Fruit fly (Drosophila melanogaster) whole organism, embryonic: ENCODE measurements around the gene Ppm1.

Experiments used
- ATbp ChIP-seq: fragments of 200-800 bp; sonication (Bioruptor generic); optimal IDR thresholded peaks from 2 replicates; lab custom pipeline; 2017; ENCODE audit warnings: missing biosample characterization, mild to moderate bottlenecking, missing genetic modification characterization, missing genetic modification reagents
- Asciz ChIP-seq: fragments of 200-800 bp; sonication (Bioruptor generic); optimal IDR thresholded peaks from 2 replicates; lab custom pipeline; 2017; ENCODE audit warnings: missing biosample characterization, mild to moderate bottlenecking, missing genetic modification characterization, missing genetic modification reagents
- CG12155 ChIP-seq: fragments of 200-800 bp; sonication (Bioruptor generic); optimal IDR thresholded peaks from 3 replicates; lab custom pipeline; 2016; ENCODE audit warnings: missing biosample characterization, missing genetic modification characterization
- CG14710 ChIP-seq: fragments of 200-800 bp; sonication (Bioruptor generic); optimal IDR thresholded peaks from 3 replicates; lab custom pipeline; 2019; ENCODE audit warnings: missing biosample characterization, mild to moderate bottlenecking, missing genetic modification characterization, moderate library complexity
- CG15269 ChIP-seq: fragments of 200-800 bp; sonication (Bioruptor generic); optimal IDR thresholded peaks from 2 replicates; lab custom pipeline; 2018; ENCODE audit warnings: missing biosample characterization, mild to moderate bottlenecking, missing genetic modification characterization, moderate library complexity
- CG17361 ChIP-seq: fragments of 200-800 bp; sonication (Bioruptor generic); IDR thresholded peaks from 3 replicates; pipeline ENCODE4 v1.3.6; 2022; ENCODE audit warnings: missing biosample characterization, missing genetic modification characterization
- CG2889 ChIP-seq: fragments of 200-800 bp; sonication (Bioruptor generic); IDR thresholded peaks from 3 replicates; pipeline ENCODE4 v1.3.6; 2022; ENCODE audit warnings: missing biosample characterization, missing genetic modification characterization
- CG32772 ChIP-seq: fragments of 200-800 bp; sonication (Bioruptor generic); IDR thresholded peaks from 2 replicates; pipeline ENCODE4 v1.3.6; 2022; ENCODE audit warnings: missing biosample characterization, missing genetic modification characterization
- CG33557 ChIP-seq: fragments of 200-800 bp; sonication (Bioruptor generic); optimal IDR thresholded peaks from 2 replicates; lab custom pipeline; 2019; ENCODE audit warnings: missing biosample characterization, mild to moderate bottlenecking, missing genetic modification characterization, moderate library complexity
- CG3847 ChIP-seq: fragments of 200-800 bp; sonication (Bioruptor generic); IDR thresholded peaks from 2 replicates; pipeline ENCODE4 v1.3.6; 2022; ENCODE audit warnings: missing biosample characterization, missing genetic modification characterization
- CG4404 ChIP-seq: fragments of 200-800 bp; sonication (Bioruptor generic); IDR thresholded peaks from 2 replicates; pipeline ENCODE4 v1.3.6; 2022; ENCODE audit warnings: missing biosample characterization, missing genetic modification characterization
- CG4707 ChIP-seq: fragments of 200-800 bp; sonication (Bioruptor generic); optimal IDR thresholded peaks from 2 replicates; lab custom pipeline; 2018; ENCODE audit warnings: missing biosample characterization, mild to moderate bottlenecking, missing genetic modification characterization, moderate library complexity
- CG6791 ChIP-seq: fragments of 200-800 bp; sonication (Bioruptor generic); IDR thresholded peaks from 3 replicates; pipeline ENCODE4 v1.3.6; 2022; ENCODE audit warnings: missing biosample characterization, missing genetic modification characterization; ENCODE audit not compliant: partially characterized antibody
- CG7839 ChIP-seq: fragments of 200-800 bp; sonication (Bioruptor generic); optimal IDR thresholded peaks from 3 replicates; lab custom pipeline; 2018; ENCODE audit warnings: missing biosample characterization, mild to moderate bottlenecking, missing genetic modification characterization, moderate library complexity
- CG7963 ChIP-seq: fragments of 200-800 bp; sonication (Bioruptor generic); IDR thresholded peaks from 3 replicates; pipeline ENCODE4 v1.3.6; 2022; ENCODE audit warnings: missing biosample characterization, missing genetic modification characterization; ENCODE audit not compliant: partially characterized antibody
- CG8281 ChIP-seq: fragments of 200-800 bp; sonication (Bioruptor generic); optimal IDR thresholded peaks from 2 replicates; lab custom pipeline; 2018; ENCODE audit warnings: missing biosample characterization, mild to moderate bottlenecking, missing genetic modification characterization, moderate library complexity
- CG8924 ChIP-seq: fragments of 200-800 bp; optimal IDR thresholded peaks from 3 replicates; lab custom pipeline; 2019; ENCODE audit warnings: missing biosample characterization, mild to moderate bottlenecking, missing genetic modification characterization, moderate library complexity
- CG8944 ChIP-seq: fragments of 200-800 bp; sonication (Bioruptor generic); optimal IDR thresholded peaks from 3 replicates; lab custom pipeline; 2016; ENCODE audit warnings: missing biosample characterization, missing genetic modification characterization
- Dll ChIP-seq: fragments of 200-800 bp; sonication (Bioruptor generic); IDR thresholded peaks from 4 replicates; pipeline ENCODE4 v1.3.6; 2022; ENCODE audit warnings: missing biosample characterization, missing genetic modification characterization; ENCODE audit not compliant: partially characterized antibody
- E2f2 ChIP-seq: fragments of 200-800 bp; sonication (Bioruptor generic); IDR thresholded peaks from 2 replicates; pipeline ENCODE4 v1.3.6; 2022; ENCODE audit warnings: missing biosample characterization, missing genetic modification characterization
- HHEX ChIP-seq: fragments of 200-800 bp; sonication (Bioruptor generic); optimal IDR thresholded peaks from 3 replicates; lab custom pipeline; 2017; ENCODE audit warnings: missing biosample characterization, mild to moderate bottlenecking, missing genetic modification characterization, missing genetic modification reagents
- Hr39 ChIP-seq: fragments of >200 bp; optimal IDR thresholded peaks from 2 replicates; lab custom pipeline; 2017
- NK7.1 ChIP-seq: fragments of 200-800 bp; sonication (Bioruptor generic); optimal IDR thresholded peaks from 3 replicates; lab custom pipeline; 2016; ENCODE audit warnings: missing biosample characterization, missing genetic modification characterization
- Pdp1 ChIP-seq, 2 experiments: fragments of 200-800 bp; sonication (Bioruptor generic); optimal IDR thresholded peaks; 3 replicates each; lab custom pipeline; 2016; ENCODE audit warnings: missing biosample characterization in 2 of 2, missing genetic modification characterization in 2 of 2, mild to moderate bottlenecking in 1 of 2, moderate library complexity in 1 of 2
- Spps ChIP-seq: fragments of 200-800 bp; sonication (Bioruptor generic); optimal IDR thresholded peaks from 2 replicates; lab custom pipeline; 2018; ENCODE audit warnings: missing biosample characterization, mild to moderate bottlenecking, missing genetic modification characterization
- Sry-β ChIP-seq: fragments of 200-800 bp; sonication (Bioruptor generic); optimal IDR thresholded peaks from 2 replicates; lab custom pipeline; 2018; ENCODE audit warnings: missing biosample characterization, mild to moderate bottlenecking, missing genetic modification characterization, moderate library complexity
- Ssrp ChIP-seq: fragments of 200-800 bp; sonication (Bioruptor generic); optimal IDR thresholded peaks from 2 replicates; lab custom pipeline; 2018; ENCODE audit warnings: missing biosample characterization, mild to moderate bottlenecking, missing genetic modification characterization, moderate library complexity
- Tbp ChIP-seq: fragments of >200 bp; optimal IDR thresholded peaks from 2 replicates; lab custom pipeline; 2018; ENCODE audit warnings: missing biosample characterization, missing genetic modification characterization
- Xbp1 ChIP-seq: fragments of 200-800 bp; sonication (Bioruptor generic); optimal IDR thresholded peaks from 3 replicates; lab custom pipeline; 2016; ENCODE audit warnings: missing biosample characterization, mild to moderate bottlenecking, missing genetic modification characterization
- YL-1 ChIP-seq: fragments of 200-800 bp; sonication (Bioruptor generic); optimal IDR thresholded peaks from 3 replicates; lab custom pipeline; 2017; ENCODE audit warnings: missing biosample characterization, mild to moderate bottlenecking, missing genetic modification characterization
- ab ChIP-seq: fragments of 200-800 bp; sonication (Bioruptor generic); optimal IDR thresholded peaks from 2 replicates; lab custom pipeline; 2016; ENCODE audit warnings: missing biosample characterization, missing genetic modification characterization
- al ChIP-seq: fragments of 200-800 bp; sonication (Bioruptor generic); IDR thresholded peaks from 2 replicates; pipeline ENCODE4 v1.3.6; 2022; ENCODE audit warnings: missing biosample characterization, missing genetic modification characterization
- dimm ChIP-seq: fragments of 200-800 bp; sonication (Bioruptor generic); IDR thresholded peaks from 2 replicates; pipeline ENCODE4 v1.3.6; 2022; ENCODE audit warnings: missing biosample characterization, missing genetic modification characterization
- dysf ChIP-seq: fragments of 200-800 bp; sonication (Bioruptor generic); IDR thresholded peaks from 3 replicates; pipeline ENCODE4 v1.3.6; 2022; ENCODE audit warnings: missing biosample characterization, missing genetic modification characterization
- fd102C ChIP-seq: fragments of 200-800 bp; sonication (Bioruptor generic); optimal IDR thresholded peaks from 2 replicates; lab custom pipeline; 2018; ENCODE audit warnings: missing biosample characterization, mild to moderate bottlenecking, missing genetic modification characterization, moderate library complexity
- gt ChIP-seq: fragments of 200-800 bp; sonication (Bioruptor generic); IDR thresholded peaks from 2 replicates; pipeline ENCODE4 v1.3.6; 2022; ENCODE audit warnings: missing biosample characterization, missing genetic modification characterization
- h ChIP-seq: fragments of >200 bp; optimal IDR thresholded peaks from 2 replicates; lab custom pipeline; 2017
- lov ChIP-seq, 2 experiments: fragments of 200-800 bp in 1 of 2; fragments of >200 bp in 1 of 2; sonication (Bioruptor generic) in 1 of 2; IDR thresholded peaks in 1 of 2; optimal IDR thresholded peaks in 1 of 2; 2 replicates in 1 of 2; 3 replicates in 1 of 2; pipeline versions ENCODE4 v1.3.6 to Lab custom; 2017 to 2022; ENCODE audit warnings: missing biosample characterization in 1 of 2, missing genetic modification characterization in 1 of 2
- nerfin-1 ChIP-seq: fragments of 200-800 bp; sonication (Bioruptor generic); optimal IDR thresholded peaks from 3 replicates; lab custom pipeline; 2019; ENCODE audit warnings: missing biosample characterization, mild to moderate bottlenecking, missing genetic modification characterization, moderate library complexity
- p53 ChIP-seq: fragments of 200-800 bp; sonication (Bioruptor generic); optimal IDR thresholded peaks from 2 replicates; lab custom pipeline; 2016; ENCODE audit warnings: missing biosample characterization, missing genetic modification characterization
- pnt ChIP-seq: fragments of 200-800 bp; sonication (Bioruptor generic); optimal IDR thresholded peaks from 3 replicates; lab custom pipeline; 2016; ENCODE audit warnings: missing biosample characterization, missing genetic modification characterization
- psq ChIP-seq: fragments of 200-800 bp; sonication (Bioruptor generic); optimal IDR thresholded peaks from 2 replicates; lab custom pipeline; 2017; ENCODE audit warnings: missing biosample characterization, missing genetic modification characterization
- salm ChIP-seq: fragments of 200-800 bp; sonication (Bioruptor generic); optimal IDR thresholded peaks from 2 replicates; lab custom pipeline; 2018; ENCODE audit warnings: missing biosample characterization, mild to moderate bottlenecking, missing genetic modification characterization
- sc ChIP-seq, 3 experiments: fragments of >200 bp in 2 of 3; fragments of 200-800 bp in 1 of 3; sonication (Bioruptor generic) in 1 of 3; optimal IDR thresholded peaks; 2 replicates in 2 of 3; 3 replicates in 1 of 3; lab custom pipeline; 2017; ENCODE audit warnings: mild to moderate bottlenecking in 1 of 3, missing biosample characterization in 1 of 3, missing genetic modification characterization in 1 of 3, missing genetic modification reagents in 1 of 3
- slou ChIP-seq: fragments of 200-800 bp; sonication (Bioruptor generic); optimal IDR thresholded peaks from 3 replicates; lab custom pipeline; 2016; ENCODE audit warnings: missing biosample characterization, missing genetic modification characterization
- ssp ChIP-seq: fragments of 200-800 bp; sonication (Bioruptor generic); IDR thresholded peaks from 2 replicates; pipeline ENCODE4 v1.3.6; 2022; ENCODE audit warnings: missing biosample characterization, missing genetic modification characterization
- sug ChIP-seq: fragments of 200-800 bp; optimal IDR thresholded peaks from 2 replicates; lab custom pipeline; 2019; ENCODE audit warnings: missing biosample characterization, mild to moderate bottlenecking, missing genetic modification characterization, moderate library complexity
- tio ChIP-seq: fragments of 200-800 bp; sonication (Bioruptor generic); optimal IDR thresholded peaks from 2 replicates; lab custom pipeline; 2017; ENCODE audit warnings: missing biosample characterization, missing genetic modification characterization, inconsistent platforms
- ttk ChIP-seq: fragments of 200-800 bp; sonication (Bioruptor generic); IDR thresholded peaks from 2 replicates; pipeline ENCODE4 v2.1.2; 2022; ENCODE audit warnings: missing biosample characterization, missing genetic modification characterization
- zen ChIP-seq: fragments of 200-800 bp; sonication (Bioruptor generic); optimal IDR thresholded peaks from 3 replicates; lab custom pipeline; 2018; ENCODE audit warnings: missing biosample characterization, mild to moderate bottlenecking, missing genetic modification characterization, moderate library complexity

The Ppm1 gene

DNA sequence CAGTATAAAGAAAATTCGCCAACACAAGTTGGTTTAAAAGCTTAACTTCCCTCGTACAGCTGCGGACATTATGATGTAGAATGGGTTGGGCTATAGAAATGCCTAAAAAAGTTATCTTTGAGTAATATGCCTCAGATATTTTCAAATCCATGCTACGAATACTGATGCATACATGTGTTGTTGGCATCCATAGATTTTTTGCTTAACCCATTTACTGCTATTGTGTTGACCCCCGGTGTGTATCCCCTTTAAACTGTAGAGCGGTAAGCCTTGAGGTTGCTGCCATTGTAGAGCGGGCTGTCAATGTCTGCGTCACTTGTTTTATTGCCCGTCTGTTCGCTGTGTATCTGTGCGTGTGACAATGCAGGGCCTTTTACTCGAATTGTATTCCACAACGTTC is 28.2 kb upstream of the Ppm1 start (continued):
- no peak for TF ChIP-seq fd102C
- TF ChIP-seq CG8281 (tag; lab: Kevin White, UChicago) = peak; percentile 28
- TF ChIP-seq Sry-β (GFP tag; lab: Kevin White, UChicago) = no peak
- peak; percentile 52 to 54 for TF ChIP-seq Pdp1 (GFP tag; optimal IDR thresholded peaks at IDR 0.05; lab: Kevin White, UChicago)
- no peak for TF ChIP-seq lov (optimal IDR thresholded peaks at IDR 0.05; lab: Kevin White, UChicago)
- TF ChIP-seq lov (GFP tag; IDR thresholded peaks at IDR 0.05; lab: Robert Waterston, UW) = 0 out of 3 replicates have a peak, but pooled peaks have one; percentile 29
- no peak for TF ChIP-seq CG6791 (GFP tag; lab: Robert Waterston, UW)
- peak; percentile 61 for TF ChIP-seq salm (tag; lab: Kevin White, UChicago)
- TF ChIP-seq CG17361 = peak; percentile 52; the same call in 2 of the 3 replicates
- no peak for TF ChIP-seq Tbp
- peak; percentile 41 for TF ChIP-seq NK7.1 (GFP tag; lab: Kevin White, UChicago)
- TF ChIP-seq zen (tag; lab: Kevin White, UChicago) = no peak
- TF ChIP-seq CG3847 (GFP tag; lab: Robert Waterston, UW) = peak; percentile 64
- TF ChIP-seq CG14710 (tag; lab: Kevin White, UChicago) = peak; percentile 27
- TF ChIP-seq gt (GFP tag; lab: Robert Waterston, UW) = 0 out of 2 replicates have a peak, but pooled peaks have one; percentile 29
- peak; percentile 58 for TF ChIP-seq CG8924 (tag; lab: Kevin White, UChicago)
- peak; percentile 19 for TF ChIP-seq sug (tag; lab: Kevin White, UChicago)
- peak; percentile 37 for TF ChIP-seq ab (GFP tag; lab: Kevin White, UChicago)
- TF ChIP-seq dysf (GFP tag; lab: Robert Waterston, UW) = peak; percentile 87
- TF ChIP-seq dimm (GFP tag; lab: Robert Waterston, UW) = peak; percentile 52
- TF ChIP-seq ATbp (GFP tag; lab: Kevin White, UChicago) = peak; percentile 51
- TF ChIP-seq ssp = peak; percentile 14; the same call in 1 of the 2 replicates
- TF ChIP-seq Xbp1 = peak; percentile 71
- TF ChIP-seq Hr39 (lab: Kevin White, UChicago) = no peak
- TF ChIP-seq CG2889 (GFP tag; lab: Robert Waterston, UW) = peak; percentile 56; the same call in 1 of the 3 replicates
- TF ChIP-seq Ssrp (tag; lab: Kevin White, UChicago) = peak; percentile 48
- peak; percentile 32 for TF ChIP-seq p53 (GFP tag; lab: Kevin White, UChicago)
- no peak for TF ChIP-seq slou (GFP tag; lab: Kevin White, UChicago)
- TF ChIP-seq E2f2 (GFP tag; lab: Robert Waterston, UW) = peak; percentile 44
- peak; percentile 81 for TF ChIP-seq CG7839 (tag; lab: Kevin White, UChicago)
- TF ChIP-seq pnt (GFP tag; lab: Kevin White, UChicago) = peak; percentile 66
- TF ChIP-seq Asciz (GFP tag; lab: Kevin White, UChicago) = peak; percentile 55
- TF ChIP-seq al (GFP tag; lab: Robert Waterston, UW) = peak; percentile 57
- peak; percentile 65 for TF ChIP-seq CG32772 (GFP tag; lab: Robert Waterston, UW)
- peak; percentile 12 for TF ChIP-seq CG4707
- peak; percentile 55; the same call in 1 of the 2 replicates for TF ChIP-seq ttk (GFP tag; lab: Robert Waterston, UW)
- no peak for TF ChIP-seq h (lab: Kevin White, UChicago)
- TF ChIP-seq psq = no peak
- TF ChIP-seq CG12155 (GFP tag; lab: Kevin White, UChicago) = peak; percentile 49
- no peak for TF ChIP-seq sc (optimal IDR thresholded peaks at IDR 0.05; lab: Kevin White, UChicago)
- TF ChIP-seq sc (GFP tag; optimal IDR thresholded peaks at IDR 0.05; lab: Kevin White, UChicago) = no peak
- TF ChIP-seq tio = peak; percentile 46
- no peak for TF ChIP-seq CG4404
- no peak for TF ChIP-seq Dll (GFP tag; lab: Robert Waterston, UW)
- TF ChIP-seq CG8944 (GFP tag; lab: Kevin White, UChicago) = peak; percentile 65
- no peak for TF ChIP-seq Spps (tag; lab: Kevin White, UChicago)
- TF ChIP-seq nerfin-1 = peak; percentile 37
- no peak for TF ChIP-seq CG33557 (GFP tag; lab: Kevin White, UChicago)
- TF ChIP-seq HHEX (GFP tag; lab: Kevin White, UChicago) = peak; percentile 76
- no peak for TF ChIP-seq YL-1 (GFP tag; lab: Kevin White, UChicago)
- TF ChIP-seq CG7963 = no peak
- peak; percentile 87 for TF ChIP-seq CG15269 (tag; lab: Kevin White, UChicago)
